Worm (Caenorhabditis elegans) whole organism, L3 larva: ENCODE data around the gene T09F3.2.

ENCODE experiments used
- R02D3.7 ChIP-seq: fragments of 150-350 bp; optimal IDR thresholded peaks from 2 replicates; lab custom pipeline; 2014; ENCODE audit warnings: missing biosample characterization, missing genetic modification characterization
- ZK546.5 ChIP-seq: sonication (generic microtip); optimal IDR thresholded peaks from 2 replicates; lab custom pipeline; 2017; ENCODE audit warnings: missing biosample characterization, missing genetic modification characterization
- aly-2 ChIP-seq: fragments of 150-350 bp; optimal IDR thresholded peaks from 2 replicates; lab custom pipeline; 2014; ENCODE audit warnings: missing biosample characterization, missing genetic modification characterization
- ama-1 ChIP-seq: fragments of 150-350 bp; optimal IDR thresholded peaks from 2 replicates; lab custom pipeline; 2018
- ceh-16 ChIP-seq: sonication (generic microtip); optimal IDR thresholded peaks from 2 replicates; lab custom pipeline; 2017; ENCODE audit warnings: missing biosample characterization, missing genetic modification characterization
- ceh-28 ChIP-seq: fragments of 150-350 bp; optimal IDR thresholded peaks from 2 replicates; lab custom pipeline; 2014; ENCODE audit warnings: missing biosample characterization, missing genetic modification reagents, missing genetic modification characterization
- ceh-82 ChIP-seq: fragments of 150-350 bp; optimal IDR thresholded peaks from 2 replicates; lab custom pipeline; 2014; ENCODE audit warnings: missing biosample characterization, missing genetic modification characterization
- ceh-9 ChIP-seq: sonication (generic microtip); optimal IDR thresholded peaks from 2 replicates; lab custom pipeline; 2018; ENCODE audit warnings: missing biosample characterization, missing genetic modification characterization
- daf-12 ChIP-seq: fragments of 150-350 bp; optimal IDR thresholded peaks from 2 replicates; lab custom pipeline; 2014; ENCODE audit warnings: missing biosample characterization, missing genetic modification reagents, missing genetic modification characterization
- egl-27 ChIP-seq: sonication (generic microtip); optimal IDR thresholded peaks from 4 replicates; lab custom pipeline; 2017; ENCODE audit warnings: missing biosample characterization, missing genetic modification reagents, missing genetic modification characterization
- egl-5 ChIP-seq: fragments of 150-350 bp; optimal IDR thresholded peaks from 2 replicates; lab custom pipeline; 2017; ENCODE audit warnings: missing biosample characterization, missing genetic modification reagents, missing genetic modification characterization, inconsistent platforms
- elt-1 ChIP-seq: fragments of 150-350 bp; optimal IDR thresholded peaks from 2 replicates; lab custom pipeline; 2014; ENCODE audit warnings: missing biosample characterization, missing genetic modification characterization
- elt-2 ChIP-seq: sonication (generic microtip); optimal IDR thresholded peaks from 2 replicates; lab custom pipeline; 2016; ENCODE audit warnings: missing genetic modification reagents, mild to moderate bottlenecking, missing genetic modification characterization, missing compliant biosample characterization
- elt-3 ChIP-seq, 3 experiments: fragments of 150-350 bp in 1 of 3; sonication (generic microtip) in 2 of 3; optimal IDR thresholded peaks; 2 replicates in 2 of 3; 4 replicates in 1 of 3; lab custom pipeline; 2014 to 2017; ENCODE audit warnings: missing biosample characterization in 3 of 3, missing genetic modification characterization in 3 of 3
- eor-1 ChIP-seq, 2 experiments: fragments of 150-350 bp; optimal IDR thresholded peaks; 2 replicates each; lab custom pipeline; 2014 to 2018; ENCODE audit warnings: missing biosample characterization in 2 of 2, missing genetic modification characterization in 2 of 2
- fkh-10 ChIP-seq: sonication (generic microtip); optimal IDR thresholded peaks from 2 replicates; lab custom pipeline; 2017; ENCODE audit warnings: missing biosample characterization, missing genetic modification reagents, missing genetic modification characterization
- fkh-2 ChIP-seq: fragments of 150-350 bp; optimal IDR thresholded peaks from 2 replicates; lab custom pipeline; 2014; ENCODE audit warnings: missing biosample characterization, missing genetic modification reagents, missing genetic modification characterization
- fos-1 ChIP-seq: fragments of 150-350 bp; optimal IDR thresholded peaks from 2 replicates; lab custom pipeline; 2014; ENCODE audit warnings: missing biosample characterization, missing genetic modification characterization
- hmg-11 ChIP-seq: sonication (generic microtip); optimal IDR thresholded peaks from 2 replicates; lab custom pipeline; 2016; ENCODE audit warnings: missing genetic modification characterization, missing compliant biosample characterization
- jun-1 ChIP-seq: fragments of 150-350 bp; optimal IDR thresholded peaks from 2 replicates; lab custom pipeline; 2014; ENCODE audit warnings: missing biosample characterization, missing genetic modification reagents, missing genetic modification characterization
- lin-15B ChIP-seq: fragments of 150-350 bp; optimal IDR thresholded peaks from 2 replicates; lab custom pipeline; 2014; ENCODE audit warnings: missing biosample characterization, missing genetic modification characterization
- lin-39 ChIP-seq: fragments of 150-350 bp; optimal IDR thresholded peaks from 2 replicates; lab custom pipeline; 2018; ENCODE audit warnings: missing biosample characterization, missing genetic modification reagents, missing genetic modification characterization
- lsy-12 ChIP-seq: sonication (generic microtip); optimal IDR thresholded peaks from 2 replicates; lab custom pipeline; 2016; ENCODE audit warnings: mild to moderate bottlenecking, missing genetic modification characterization, missing compliant biosample characterization
- mdl-1 ChIP-seq: fragments of 150-350 bp; optimal IDR thresholded peaks from 2 replicates; lab custom pipeline; 2014; ENCODE audit warnings: missing biosample characterization, missing genetic modification characterization
- mml-1 ChIP-seq: fragments of 150-350 bp; sonication (generic microtip); optimal IDR thresholded peaks from 3 replicates; lab custom pipeline; 2014; ENCODE audit warnings: missing biosample characterization, missing genetic modification characterization
- nfya-1 ChIP-seq: sonication (generic microtip); optimal IDR thresholded peaks from 2 replicates; lab custom pipeline; 2017; ENCODE audit warnings: missing genetic modification characterization, mild to moderate bottlenecking, missing compliant biosample characterization, antibody characterized with exemption, moderate library complexity; ENCODE audit not compliant: insufficient read depth
- nhr-11 ChIP-seq: fragments of 150-350 bp; optimal IDR thresholded peaks from 2 replicates; lab custom pipeline; 2014; ENCODE audit warnings: missing biosample characterization, missing genetic modification characterization
- nhr-12 ChIP-seq: fragments of 150-350 bp; optimal IDR thresholded peaks from 2 replicates; lab custom pipeline; 2014; ENCODE audit warnings: missing biosample characterization, missing genetic modification characterization
- nhr-23 ChIP-seq: fragments of 150-350 bp; optimal IDR thresholded peaks from 2 replicates; lab custom pipeline; 2014; ENCODE audit warnings: missing biosample characterization, missing genetic modification reagents, missing genetic modification characterization
- nhr-237 ChIP-seq: fragments of 150-350 bp; optimal IDR thresholded peaks from 2 replicates; lab custom pipeline; 2014; ENCODE audit warnings: missing biosample characterization, missing genetic modification characterization
- nhr-25 ChIP-seq: sonication (generic microtip); optimal IDR thresholded peaks from 2 replicates; lab custom pipeline; 2017; ENCODE audit warnings: missing biosample characterization, missing genetic modification characterization
- nhr-28 ChIP-seq: fragments of 150-350 bp; optimal IDR thresholded peaks from 2 replicates; lab custom pipeline; 2014; ENCODE audit warnings: missing biosample characterization, missing genetic modification characterization
- nhr-43 ChIP-seq: sonication (generic microtip); optimal IDR thresholded peaks from 2 replicates; lab custom pipeline; 2016; ENCODE audit warnings: mild to moderate bottlenecking, missing genetic modification characterization, missing compliant biosample characterization; ENCODE audit not compliant: poor library complexity, severe bottlenecking
- nhr-67 ChIP-seq: fragments of 150-350 bp; optimal IDR thresholded peaks from 2 replicates; lab custom pipeline; 2014; ENCODE audit warnings: missing biosample characterization, missing genetic modification characterization
- nhr-76 ChIP-seq: fragments of 150-350 bp; sonication (generic microtip); optimal IDR thresholded peaks from 5 replicates; lab custom pipeline; 2014; ENCODE audit warnings: missing biosample characterization, missing genetic modification characterization
- nhr-77 ChIP-seq: fragments of 150-350 bp; optimal IDR thresholded peaks from 2 replicates; lab custom pipeline; 2014; ENCODE audit warnings: missing biosample characterization, missing genetic modification characterization
- pha-4 ChIP-seq: fragments of 150-350 bp; optimal IDR thresholded peaks from 2 replicates; lab custom pipeline; 2014; ENCODE audit warnings: missing biosample characterization, missing genetic modification reagents, missing genetic modification characterization
- pqm-1 ChIP-seq: fragments of 150-350 bp; optimal IDR thresholded peaks from 2 replicates; lab custom pipeline; 2017; ENCODE audit warnings: missing biosample characterization, missing genetic modification characterization, inconsistent platforms
- sea-2 ChIP-seq: fragments of 150-350 bp; sonication (generic microtip); optimal IDR thresholded peaks from 4 replicates; lab custom pipeline; 2014; ENCODE audit warnings: missing biosample characterization, missing genetic modification reagents, missing genetic modification characterization
- skn-1 ChIP-seq: fragments of 150-350 bp; optimal IDR thresholded peaks from 2 replicates; lab custom pipeline; 2014; ENCODE audit warnings: missing biosample characterization, missing genetic modification characterization
- snpc-4 ChIP-seq: fragments of 150-350 bp; optimal IDR thresholded peaks from 2 replicates; lab custom pipeline; 2014; ENCODE audit warnings: missing biosample characterization, missing genetic modification characterization
- tbx-2 ChIP-seq: sonication (generic microtip); optimal IDR thresholded peaks from 2 replicates; lab custom pipeline; 2016; ENCODE audit warnings: mild to moderate bottlenecking, missing genetic modification characterization, missing compliant biosample characterization
- unc-39 ChIP-seq: sonication (generic microtip); optimal IDR thresholded peaks from 4 replicates; lab custom pipeline; 2017; ENCODE audit warnings: missing biosample characterization, missing genetic modification characterization
- unc-62 ChIP-seq: fragments of 150-350 bp; sonication (generic microtip); optimal IDR thresholded peaks from 4 replicates; lab custom pipeline; 2014; ENCODE audit warnings: missing biosample characterization, missing genetic modification reagents, missing genetic modification characterization
- zag-1 ChIP-seq: fragments of 150-350 bp; optimal IDR thresholded peaks from 2 replicates; lab custom pipeline; 2014; ENCODE audit warnings: missing biosample characterization, missing genetic modification characterization
- ztf-11 ChIP-seq: fragments of 150-350 bp; optimal IDR thresholded peaks from 2 replicates; lab custom pipeline; 2014; ENCODE audit warnings: missing biosample characterization, missing genetic modification characterization
- ztf-4 ChIP-seq: fragments of 150-350 bp; optimal IDR thresholded peaks from 2 replicates; lab custom pipeline; 2014; ENCODE audit warnings: missing biosample characterization, missing genetic modification characterization

T09F3.2 gene

DNA sequence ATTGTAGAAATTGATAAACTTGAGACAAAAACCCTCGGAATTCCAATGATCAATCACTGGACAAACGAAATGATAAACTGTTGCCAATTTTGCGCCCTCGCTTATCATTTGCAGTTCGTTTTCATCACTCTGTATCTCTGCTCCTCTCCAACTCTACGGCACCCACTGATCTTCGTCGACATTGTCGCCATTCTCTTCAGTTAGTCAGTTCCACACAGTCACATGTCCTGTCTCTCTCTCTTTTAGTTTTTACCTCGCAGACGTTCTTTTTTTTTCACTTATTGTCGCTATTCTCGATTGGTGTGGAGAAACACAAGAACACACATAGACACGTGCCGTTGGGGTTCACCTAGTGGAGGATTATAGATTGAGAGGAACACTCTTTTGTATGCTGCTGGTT, 1.9 kb upstream of the T09F3.2 start:
- peak; percentile 7 for TF ChIP-seq hmg-11 (tag; lab: Kevin White, UChicago)
- peak; percentile 85 for TF ChIP-seq pha-4 (tag; lab: Kevin White, UChicago)
- peak in 1 of 3 experiments; percentile 58 for TF ChIP-seq elt-3 (tag; optimal IDR thresholded peaks at IDR 0.05; lab: Kevin White, UChicago)
- TF ChIP-seq jun-1 (tag; lab: Kevin White, UChicago), result peak; percentile 74
- TF ChIP-seq lsy-12 (tag; lab: Kevin White, UChicago), result peak; percentile 28
- TF ChIP-seq snpc-4, result peak; percentile 15
- TF ChIP-seq nhr-25, result peak; percentile 86
- no peak for TF ChIP-seq daf-12 (tag; lab: Kevin White, UChicago)
- peak; percentile 94 for TF ChIP-seq elt-2 (tag; lab: Kevin White, UChicago)
- TF ChIP-seq skn-1, result peak; percentile 46
- TF ChIP-seq egl-27, result peak; percentile 16
- peak; percentile 74 for TF ChIP-seq nfya-1 (tag; lab: Kevin White, UChicago)
- TF ChIP-seq nhr-11, result no peak
- TF ChIP-seq unc-39 (tag; lab: Kevin White, UChicago), result no peak
- TF ChIP-seq mdl-1, result peak; percentile 72
- no peak for TF ChIP-seq aly-2 (tag; lab: Kevin White, UChicago)
- peak; percentile 84 for TF ChIP-seq nhr-43 (tag; lab: Kevin White, UChicago)
- TF ChIP-seq ama-1, result peak; percentile 13
- peak; percentile 83 for TF ChIP-seq pqm-1 (tag; lab: Kevin White, UChicago)
- peak; percentile 69 for TF ChIP-seq nhr-23 (tag; lab: Kevin White, UChicago)

DNA sequence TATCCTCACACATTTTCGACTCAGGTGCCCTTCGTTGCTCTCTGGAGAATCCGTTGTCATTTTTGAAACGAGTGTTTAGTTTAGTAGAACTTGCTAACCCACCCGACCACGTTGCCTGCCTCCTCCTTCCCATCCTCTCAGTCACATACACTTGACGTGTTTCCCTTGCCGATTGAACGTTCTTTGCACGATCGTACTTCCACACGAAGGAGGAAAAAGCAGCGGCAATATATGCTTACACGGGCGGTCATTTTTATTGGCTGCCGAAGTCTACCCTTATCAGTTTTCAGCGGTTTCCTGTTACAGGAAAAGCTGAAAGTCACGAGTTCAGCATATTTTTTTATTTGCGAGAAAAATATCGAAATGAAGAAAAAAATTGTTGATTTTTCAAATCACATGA, 1.2 kb upstream of the T09F3.2 start:
- TF ChIP-seq unc-39 (tag; lab: Kevin White, UChicago), result no peak
- TF ChIP-seq lin-15B, result peak; percentile 14
- peak; percentile 89 for TF ChIP-seq elt-2 (tag; lab: Kevin White, UChicago)
- peak; percentile 56 for TF ChIP-seq nhr-25
- peak; percentile 4 for TF ChIP-seq nhr-76 (tag; lab: Kevin White, UChicago)
- TF ChIP-seq elt-3 (tag; optimal IDR thresholded peaks at IDR 0.05; lab: Kevin White, UChicago), result no peak
- peak; percentile 69 for TF ChIP-seq pha-4 (tag; lab: Kevin White, UChicago)
- TF ChIP-seq ceh-82 (tag; lab: Kevin White, UChicago), result no peak
- peak; percentile 75 for TF ChIP-seq jun-1 (tag; lab: Kevin White, UChicago)
- no peak for TF ChIP-seq snpc-4
- TF ChIP-seq egl-5, result no peak
- TF ChIP-seq lin-39 (tag; lab: Kevin White, UChicago), result no peak
- TF ChIP-seq skn-1, result no peak
- TF ChIP-seq mml-1 (tag; lab: Kevin White, UChicago), result peak; percentile 53
- no peak for TF ChIP-seq ceh-9 (tag; lab: Kevin White, UChicago)
- TF ChIP-seq mdl-1, result no peak
- TF ChIP-seq unc-62 (GFP tag; lab: Kevin White, UChicago), result no peak
- no peak for TF ChIP-seq egl-27
- TF ChIP-seq fos-1 (tag; lab: Kevin White, UChicago), result no peak
- no peak for TF ChIP-seq elt-1 (tag; lab: Kevin White, UChicago)
- TF ChIP-seq fkh-10 (GFP tag; lab: Kevin White, UChicago), result no peak
- peak; percentile 75 for TF ChIP-seq ama-1
- peak; percentile 60 for TF ChIP-seq nhr-43 (tag; lab: Kevin White, UChicago)
- TF ChIP-seq nhr-23 (tag; lab: Kevin White, UChicago), result peak; percentile 19
- no peak for TF ChIP-seq eor-1 (tag; optimal IDR thresholded peaks at IDR 0.05; lab: Kevin White, UChicago)
- no peak for TF ChIP-seq nhr-67 (tag; lab: Kevin White, UChicago)
- TF ChIP-seq nhr-12 (tag; lab: Kevin White, UChicago), result no peak
- no peak for TF ChIP-seq nhr-237 (tag; lab: Kevin White, UChicago)
- TF ChIP-seq R02D3.7 (tag; lab: Kevin White, UChicago), result no peak
- no peak for TF ChIP-seq ceh-28 (tag; lab: Kevin White, UChicago)
- no peak for TF ChIP-seq aly-2 (tag; lab: Kevin White, UChicago)
- no peak for TF ChIP-seq ztf-11 (tag; lab: Kevin White, UChicago)
- no peak for TF ChIP-seq lsy-12 (tag; lab: Kevin White, UChicago)
- TF ChIP-seq nhr-28 (tag; lab: Kevin White, UChicago), result no peak
- TF ChIP-seq daf-12 (tag; lab: Kevin White, UChicago), result no peak
- TF ChIP-seq nhr-77 (tag; lab: Kevin White, UChicago), result no peak
- no peak for TF ChIP-seq ceh-16 (tag; lab: Kevin White, UChicago)
- TF ChIP-seq tbx-2 (tag; lab: Kevin White, UChicago), result no peak
- TF ChIP-seq pqm-1 (tag; lab: Kevin White, UChicago), result peak; percentile 97
- TF ChIP-seq hmg-11 (tag; lab: Kevin White, UChicago), result no peak
- TF ChIP-seq ZK546.5 (tag; lab: Kevin White, UChicago), result no peak
- no peak for TF ChIP-seq fkh-2 (tag; lab: Kevin White, UChicago)
- TF ChIP-seq sea-2 (GFP tag; lab: Kevin White, UChicago), result no peak
- no peak for TF ChIP-seq nhr-11
- TF ChIP-seq ztf-4 (tag; lab: Kevin White, UChicago), result no peak
- TF ChIP-seq zag-1 (tag; lab: Kevin White, UChicago), result no peak
- peak; percentile 62 for TF ChIP-seq nfya-1 (tag; lab: Kevin White, UChicago)
